Worm (Caenorhabditis elegans): ENCODE results near the gene tlk-1.
"Not testable (repeated sequence)": the region's sequence is repeated elsewhere in the genome, so short reads cannot be mapped to it uniquely, and the experiment has no call there.

The tlk-1 gene

DNA sequence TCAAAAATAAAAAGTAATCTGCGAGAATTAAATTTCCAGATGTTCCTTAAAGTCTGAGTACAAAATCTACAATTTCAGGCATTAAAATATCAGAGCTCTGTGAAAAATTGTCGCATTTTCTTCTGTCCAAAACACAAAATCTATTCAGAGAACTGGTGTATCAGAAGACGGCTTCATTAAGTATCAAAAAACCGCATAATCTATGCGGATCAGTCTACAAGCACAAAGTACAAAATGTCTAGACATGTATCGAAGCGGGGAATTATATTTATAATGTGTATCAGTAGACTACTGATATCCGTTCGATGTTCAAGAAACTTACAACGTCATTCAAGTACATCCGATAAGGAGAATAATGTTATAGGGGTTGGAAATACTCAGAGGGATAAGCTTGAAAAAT, 30.1 kb upstream of the tlk-1 start:
- TF ChIP-seq nhr-12 (tag; optimal IDR thresholded peaks at IDR 0.05) = no peak

- TF ChIP-seq nfya-1 (tag; optimal IDR thresholded peaks at IDR 0.05; ENCODE audit: insufficient read depth) = no peak
- TF ChIP-seq elt-3 (tag; optimal IDR thresholded peaks at IDR 0.05) = peak in 1 of 3 experiments; percentile 10
- TF ChIP-seq nhr-237 (tag; optimal IDR thresholded peaks at IDR 0.05) = no peak
These were observed 20.9 kb upstream of the tlk-1 start, which contains the start of gene ugt-60 for ce11 chrIII:9678819-9679218. TSS of gene ugt-60 (minus strand) at chrIII:9679051.

- TF ChIP-seq hmg-11 (tag; optimal IDR thresholded peaks at IDR 0.05); unc-62 (GFP tag; optimal IDR thresholded peaks at IDR 0.05); R02D3.7 (tag; optimal IDR thresholded peaks at IDR 0.05): not testable (repeated sequence)
These were observed 18.5 kb upstream of the tlk-1 start, which contains the start of gene C07A9.13 for ce11 chrIII:9681206-9681605. TSS of gene C07A9.13 (minus strand) at chrIII:9681306.

- TF ChIP-seq nhr-25, nhr-28, lin-15B (tag; optimal IDR thresholded peaks at IDR 0.05): not testable (repeated sequence)
These were observed 16.9 kb upstream of the tlk-1 start, which contains the start of gene C07A9.5 for ce11 chrIII:9682729-9683128. TSS of gene C07A9.5 (minus strand) at chrIII:9682829.

DNA sequence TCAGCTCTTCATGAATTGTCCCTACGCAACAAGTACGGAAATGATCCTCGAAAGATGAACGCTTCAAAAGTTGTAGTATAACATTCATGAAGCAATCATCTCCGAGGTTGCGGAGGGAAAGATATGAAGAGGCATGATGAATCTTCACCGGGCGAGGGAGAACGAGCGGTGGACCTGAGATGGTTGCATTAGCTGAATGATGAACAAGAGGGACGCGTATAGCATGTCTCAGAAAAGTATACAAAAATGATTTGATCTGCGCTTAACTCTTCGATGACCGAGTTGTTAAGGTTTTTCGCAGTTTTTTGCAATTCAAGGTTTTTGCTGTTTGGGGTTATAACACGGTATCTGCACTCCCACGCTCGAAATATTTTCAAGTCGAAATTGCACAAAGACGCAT, 13.7 kb upstream of the tlk-1 start, which contains the start of gene C07A9.10:
Gene C07A9.10, minus strand, starts transcription at position 101 of the 400 bp plus-strand sequence.
- TF ChIP-seq ceh-9 (tag; optimal IDR thresholded peaks at IDR 0.05) = no peak
- no peak for TF ChIP-seq fkh-10 (GFP tag; optimal IDR thresholded peaks at IDR 0.05)
- no peak for TF ChIP-seq nhr-67 (tag; optimal IDR thresholded peaks at IDR 0.05)
- TF ChIP-seq nhr-11 (tag; optimal IDR thresholded peaks at IDR 0.05) = no peak
- TF ChIP-seq elt-3 (tag; optimal IDR thresholded peaks at IDR 0.05) = no peak
- no peak for TF ChIP-seq ztf-11 (tag; optimal IDR thresholded peaks at IDR 0.05)
- TF ChIP-seq unc-39 (tag; optimal IDR thresholded peaks at IDR 0.05) = no peak
- TF ChIP-seq daf-12 (tag; optimal IDR thresholded peaks at IDR 0.05) = no peak
- TF ChIP-seq nhr-43 (tag; optimal IDR thresholded peaks at IDR 0.05; ENCODE audit: poor library complexity, severe bottlenecking) = no peak
- TF ChIP-seq nhr-77 (tag; optimal IDR thresholded peaks at IDR 0.05) = no peak
- TF ChIP-seq ztf-4 (tag; optimal IDR thresholded peaks at IDR 0.05) = no peak
- TF ChIP-seq egl-5 (tag; optimal IDR thresholded peaks at IDR 0.05) = no peak
- TF ChIP-seq mdl-1 (tag; optimal IDR thresholded peaks at IDR 0.05) = no peak
- no peak for TF ChIP-seq nhr-237 (tag; optimal IDR thresholded peaks at IDR 0.05)
- no peak for TF ChIP-seq ZK546.5 (tag; optimal IDR thresholded peaks at IDR 0.05)
- no peak for TF ChIP-seq nhr-23 (tag; optimal IDR thresholded peaks at IDR 0.05)
- no peak for TF ChIP-seq fos-1 (tag; optimal IDR thresholded peaks at IDR 0.05)

ce11 chrIII:9689377-9689776, 10.3 kb upstream of the tlk-1 start:
- no peak for TF ChIP-seq elt-1 (tag; optimal IDR thresholded peaks at IDR 0.05)
- no peak for TF ChIP-seq zag-1 (tag; optimal IDR thresholded peaks at IDR 0.05)
- TF ChIP-seq ceh-82 (tag; optimal IDR thresholded peaks at IDR 0.05) = no peak
- TF ChIP-seq eor-1 (tag; optimal IDR thresholded peaks at IDR 0.05) = no peak
- peak; percentile 91 for TF ChIP-seq pqm-1 (tag; optimal IDR thresholded peaks at IDR 0.05)
- TF ChIP-seq ama-1 (optimal IDR thresholded peaks at IDR 0.05) = no peak
- peak; percentile 34 for TF ChIP-seq pha-4 (tag; optimal IDR thresholded peaks at IDR 0.05)
- peak; percentile 68 for TF ChIP-seq elt-2 (tag; optimal IDR thresholded peaks at IDR 0.05)
- no peak for TF ChIP-seq snpc-4 (tag; optimal IDR thresholded peaks at IDR 0.05)
- no peak for TF ChIP-seq sea-2 (GFP tag; optimal IDR thresholded peaks at IDR 0.05)
- no peak for TF ChIP-seq ZK546.5 (tag; optimal IDR thresholded peaks at IDR 0.05)
- no peak for TF ChIP-seq nhr-237 (tag; optimal IDR thresholded peaks at IDR 0.05)
- TF ChIP-seq ztf-11 (tag; optimal IDR thresholded peaks at IDR 0.05) = no peak
- no peak for TF ChIP-seq lin-39 (tag; optimal IDR thresholded peaks at IDR 0.05)
- TF ChIP-seq egl-27 (tag; optimal IDR thresholded peaks at IDR 0.05) = no peak
- TF ChIP-seq ceh-9 (tag; optimal IDR thresholded peaks at IDR 0.05) = no peak
- TF ChIP-seq R02D3.7 (tag; optimal IDR thresholded peaks at IDR 0.05) = no peak
- TF ChIP-seq nhr-25 (tag; optimal IDR thresholded peaks at IDR 0.05) = no peak
- TF ChIP-seq ceh-28 (tag; optimal IDR thresholded peaks at IDR 0.05) = no peak
- no peak for TF ChIP-seq lin-15B (tag; optimal IDR thresholded peaks at IDR 0.05)
- TF ChIP-seq nhr-43 (tag; optimal IDR thresholded peaks at IDR 0.05; ENCODE audit: poor library complexity, severe bottlenecking) = no peak
- no peak for TF ChIP-seq hmg-11 (tag; optimal IDR thresholded peaks at IDR 0.05)
- no peak for TF ChIP-seq nfya-1 (tag; optimal IDR thresholded peaks at IDR 0.05; ENCODE audit: insufficient read depth)

Measured in whole organism, L3 larva.